Worm (Caenorhabditis elegans): ENCODE results near the gene C45G9.8.

C45G9.8 gene

ce11 chrIII:5053541-5053940 is at the start of gene C45G9.8:
Gene C45G9.8 (minus strand): TSS chrIII:5053641.
- TF ChIP-seq egl-5 (tag; optimal IDR thresholded peaks at IDR 0.05) (no peak), sea-2 (GFP tag; optimal IDR thresholded peaks at IDR 0.05) (no peak)

ce11 chrIII:5102616-5103015 is 49.2 kb upstream of the C45G9.8 start, which contains the start of gene F54D8.6:
Gene F54D8.6 (plus strand): TSS chrIII:5102985.
- TF ChIP-seq elt-2 (tag; optimal IDR thresholded peaks at IDR 0.05) (peak; percentile 5), nhr-25 (tag; optimal IDR thresholded peaks at IDR 0.05) (peak; percentile 18), nhr-23 (tag; optimal IDR thresholded peaks at IDR 0.05) (peak; percentile 52), pqm-1 (tag; optimal IDR thresholded peaks at IDR 0.05) (peak; percentile 18), hmg-11 (tag; optimal IDR thresholded peaks at IDR 0.05) (peak; percentile 23), nhr-11 (tag; optimal IDR thresholded peaks at IDR 0.05) (no peak), lin-15B (tag; optimal IDR thresholded peaks at IDR 0.05) (peak; percentile 79), ztf-4 (tag; optimal IDR thresholded peaks at IDR 0.05) (no peak), nhr-77 (tag; optimal IDR thresholded peaks at IDR 0.05) (no peak), snpc-4 (tag; optimal IDR thresholded peaks at IDR 0.05) (peak; percentile 51), nfya-1 (tag; optimal IDR thresholded peaks at IDR 0.05; ENCODE audit: insufficient read depth) (peak; percentile 63)

- no peak for TF ChIP-seq elt-1 (tag; optimal IDR thresholded peaks at IDR 0.05)
- peak; percentile 33 for TF ChIP-seq nhr-43 (tag; optimal IDR thresholded peaks at IDR 0.05; ENCODE audit: poor library complexity, severe bottlenecking)
These were observed 46.1 kb upstream of the C45G9.8 start for ce11 chrIII:5099500-5099899.

- TF ChIP-seq nhr-77 (tag; optimal IDR thresholded peaks at IDR 0.05) (no peak), egl-5 (tag; optimal IDR thresholded peaks at IDR 0.05) (no peak), fos-1 (tag; optimal IDR thresholded peaks at IDR 0.05) (no peak), nhr-43 (tag; optimal IDR thresholded peaks at IDR 0.05; ENCODE audit: poor library complexity, severe bottlenecking) (no peak), ceh-82 (tag; optimal IDR thresholded peaks at IDR 0.05) (no peak), nhr-237 (tag; optimal IDR thresholded peaks at IDR 0.05) (no peak), egl-27 (tag; optimal IDR thresholded peaks at IDR 0.05) (no peak), elt-1 (tag; optimal IDR thresholded peaks at IDR 0.05) (no peak), mdl-1 (tag; optimal IDR thresholded peaks at IDR 0.05) (no peak), daf-12 (tag; optimal IDR thresholded peaks at IDR 0.05) (no peak)
These were observed 45.4 kb upstream of the C45G9.8 start for ce11 chrIII:5098740-5099276.

- TF ChIP-seq ztf-4 (tag; optimal IDR thresholded peaks at IDR 0.05) (no peak), nhr-23 (tag; optimal IDR thresholded peaks at IDR 0.05) (peak; percentile 75), nhr-25 (tag; optimal IDR thresholded peaks at IDR 0.05) (peak; percentile 32), jun-1 (tag; optimal IDR thresholded peaks at IDR 0.05) (no peak), zag-1 (tag; optimal IDR thresholded peaks at IDR 0.05) (no peak), nhr-43 (tag; optimal IDR thresholded peaks at IDR 0.05; ENCODE audit: poor library complexity, severe bottlenecking) (peak; percentile 89), unc-62 (GFP tag; optimal IDR thresholded peaks at IDR 0.05) (no peak), nfya-1 (tag; optimal IDR thresholded peaks at IDR 0.05; ENCODE audit: insufficient read depth) (no peak), ztf-11 (tag; optimal IDR thresholded peaks at IDR 0.05) (no peak), ceh-16 (tag; optimal IDR thresholded peaks at IDR 0.05) (no peak), nhr-77 (tag; optimal IDR thresholded peaks at IDR 0.05) (no peak), elt-3 (tag; optimal IDR thresholded peaks at IDR 0.05) (peak; percentile 46 to 70 (median 48)), ama-1 (optimal IDR thresholded peaks at IDR 0.05) (no peak)
These were observed 43.3 kb upstream of the C45G9.8 start for ce11 chrIII:5096741-5097140.

ce11 chrIII:5094506-5094905 is 41.1 kb upstream of the C45G9.8 start, which contains the start of gene F54D8.10:
Gene F54D8.10 (plus strand): TSS chrIII:5094806.
- TF ChIP-seq ceh-16 (tag; optimal IDR thresholded peaks at IDR 0.05) (no peak), eor-1 (tag; optimal IDR thresholded peaks at IDR 0.05) (no peak), nhr-12 (tag; optimal IDR thresholded peaks at IDR 0.05) (no peak), fkh-10 (GFP tag; optimal IDR thresholded peaks at IDR 0.05) (no peak), daf-12 (tag; optimal IDR thresholded peaks at IDR 0.05) (no peak), mml-1 (tag; optimal IDR thresholded peaks at IDR 0.05) (no peak), snpc-4 (tag; optimal IDR thresholded peaks at IDR 0.05) (no peak), tbx-2 (tag; optimal IDR thresholded peaks at IDR 0.05) (no peak)
